Worm (Caenorhabditis elegans): Measurements from ENCODE around the gene oig-4.

oig-4 gene

DNA sequence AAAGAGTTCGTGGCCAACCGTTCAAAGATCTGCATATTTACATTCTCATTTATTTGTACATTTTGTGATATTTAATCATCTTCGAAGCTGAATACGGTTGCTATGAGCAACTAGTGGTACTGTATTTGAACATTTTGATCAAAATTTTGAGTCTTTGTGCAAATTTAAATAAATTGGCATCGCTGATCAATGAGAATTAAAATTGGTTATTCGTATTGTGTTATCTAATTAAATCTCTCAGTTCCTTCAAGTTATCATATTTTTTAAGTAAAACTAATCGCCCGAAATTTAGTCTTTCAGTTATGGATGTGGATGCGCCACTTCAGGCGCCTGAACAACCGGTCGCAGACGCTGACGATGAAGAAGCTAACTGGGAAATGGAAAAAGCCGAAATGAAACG, 14.0 kb upstream of the oig-4 start, which contains the start of gene npp-21:
Gene npp-21, plus strand, starts transcription at position 301 of the 400 bp plus-strand sequence.
- TF ChIP-seq elt-3 (tag; optimal IDR thresholded peaks at IDR 0.05) (no peak), M03D4.4 (tag; optimal IDR thresholded peaks at IDR 0.05) (no peak), sem-2 (GFP tag; optimal IDR thresholded peaks at IDR 0.05) (no peak)

DNA sequence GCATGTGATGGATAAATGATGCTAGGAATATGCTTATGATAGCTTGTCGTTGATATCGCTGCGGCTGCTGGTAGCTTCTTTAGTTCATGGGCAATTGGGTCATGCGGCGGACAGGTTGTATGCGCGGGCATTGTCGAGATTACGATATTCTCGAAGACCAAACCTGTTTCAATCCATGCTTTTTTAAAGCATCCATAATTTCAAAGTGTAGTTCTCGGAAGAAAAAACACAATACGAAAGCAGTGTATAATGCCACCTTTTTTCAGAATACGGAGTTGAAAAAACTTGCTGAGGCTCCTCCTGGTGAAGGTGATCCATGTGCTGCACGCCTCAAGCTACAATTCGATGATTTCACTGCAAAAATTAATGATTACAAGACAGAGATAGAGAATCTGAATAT, 8.0 kb upstream of the oig-4 start, which contains the start of gene osm-8:
Gene osm-8, minus strand, starts transcription at position 101 of the 400 bp plus-strand sequence.
- no peak for TF ChIP-seq zip-8 (tag; optimal IDR thresholded peaks at IDR 0.05)
- TF ChIP-seq mls-2 (tag; optimal IDR thresholded peaks at IDR 0.05): no peak
- no peak for TF ChIP-seq unc-120 (tag; optimal IDR thresholded peaks at IDR 0.05; ENCODE audit: poor library complexity, severe bottlenecking)
- TF ChIP-seq nhr-12 (tag; optimal IDR thresholded peaks at IDR 0.05): no peak
- no peak for TF ChIP-seq bed-3 (GFP tag; optimal IDR thresholded peaks at IDR 0.05)

DNA sequence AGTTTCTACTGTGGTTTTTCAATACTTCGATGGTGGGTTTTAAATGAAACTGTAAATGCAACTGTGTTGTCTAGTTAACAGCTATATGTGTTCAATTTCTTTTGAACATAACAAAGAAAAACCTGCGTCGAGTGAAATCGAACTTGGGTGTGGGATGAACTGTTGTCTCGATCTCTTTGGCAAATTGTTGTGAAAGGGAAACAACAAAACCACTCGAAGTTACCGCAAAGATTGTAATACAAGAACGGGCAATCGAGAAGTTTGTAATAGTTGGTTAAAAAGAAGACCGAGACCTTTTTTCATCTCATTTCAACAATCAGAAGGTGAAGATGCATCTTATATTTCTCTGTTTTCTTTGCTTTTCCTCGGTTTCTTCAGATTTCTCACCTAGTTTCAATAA, 5.4 kb upstream of the oig-4 start, which contains the start of gene lips-17:
Gene lips-17, plus strand, starts transcription at position 301 of the 400 bp plus-strand sequence.
- no peak for TF ChIP-seq nhr-12 (tag; optimal IDR thresholded peaks at IDR 0.05)
- TF ChIP-seq cnd-1 (tag; optimal IDR thresholded peaks at IDR 0.05): no peak
- TF ChIP-seq zip-8 (tag; optimal IDR thresholded peaks at IDR 0.05): no peak
- TF ChIP-seq lin-13 (tag; optimal IDR thresholded peaks at IDR 0.05): no peak
- no peak for TF ChIP-seq lin-32 (GFP tag; optimal IDR thresholded peaks at IDR 0.05)
- no peak for TF ChIP-seq nhr-28 (tag; optimal IDR thresholded peaks at IDR 0.05)
- TF ChIP-seq blmp-1 (tag; optimal IDR thresholded peaks at IDR 0.05): no peak
- TF ChIP-seq ces-1 (GFP tag; optimal IDR thresholded peaks at IDR 0.05): no peak
- no peak for TF ChIP-seq ham-2 (GFP tag; optimal IDR thresholded peaks at IDR 0.05)
- no peak for TF ChIP-seq unc-62 (GFP tag; optimal IDR thresholded peaks at IDR 0.05)
- no peak for TF ChIP-seq hlh-1 (tag; optimal IDR thresholded peaks at IDR 0.05)
- no peak for TF ChIP-seq mep-1 (tag; optimal IDR thresholded peaks at IDR 0.05)
- no peak for TF ChIP-seq lsy-2 (tag; optimal IDR thresholded peaks at IDR 0.05)
- no peak for TF ChIP-seq snpc-4 (tag; optimal IDR thresholded peaks at IDR 0.05)
- TF ChIP-seq ceh-43 (GFP tag; optimal IDR thresholded peaks at IDR 0.05): no peak
- TF ChIP-seq M03D4.4 (tag; optimal IDR thresholded peaks at IDR 0.05): no peak

DNA sequence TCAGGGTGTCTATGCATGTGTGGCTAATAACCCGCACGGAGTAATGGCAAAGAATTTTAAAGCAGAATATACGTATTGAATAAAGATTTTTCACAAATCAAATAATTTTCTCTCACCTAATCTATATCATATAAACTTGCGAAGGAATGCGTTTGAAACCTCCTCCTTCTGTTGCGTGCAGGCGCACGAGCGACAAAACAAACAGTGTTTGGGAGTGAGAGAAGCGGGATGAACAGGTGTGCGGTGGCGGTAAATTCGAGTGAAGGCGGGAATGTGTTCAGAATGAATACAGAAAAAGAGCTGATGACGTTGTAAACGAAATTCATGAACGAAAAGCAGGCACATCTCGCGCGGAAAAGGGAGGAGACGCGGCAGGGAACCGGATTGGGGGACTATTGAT, 993 bp downstream of the oig-4 start:
- TF ChIP-seq nhr-237 (tag; optimal IDR thresholded peaks at IDR 0.05) (no peak), lin-32 (GFP tag; optimal IDR thresholded peaks at IDR 0.05) (peak; percentile 10), hlh-1 (tag; optimal IDR thresholded peaks at IDR 0.05) (peak; percentile 64)

DNA sequence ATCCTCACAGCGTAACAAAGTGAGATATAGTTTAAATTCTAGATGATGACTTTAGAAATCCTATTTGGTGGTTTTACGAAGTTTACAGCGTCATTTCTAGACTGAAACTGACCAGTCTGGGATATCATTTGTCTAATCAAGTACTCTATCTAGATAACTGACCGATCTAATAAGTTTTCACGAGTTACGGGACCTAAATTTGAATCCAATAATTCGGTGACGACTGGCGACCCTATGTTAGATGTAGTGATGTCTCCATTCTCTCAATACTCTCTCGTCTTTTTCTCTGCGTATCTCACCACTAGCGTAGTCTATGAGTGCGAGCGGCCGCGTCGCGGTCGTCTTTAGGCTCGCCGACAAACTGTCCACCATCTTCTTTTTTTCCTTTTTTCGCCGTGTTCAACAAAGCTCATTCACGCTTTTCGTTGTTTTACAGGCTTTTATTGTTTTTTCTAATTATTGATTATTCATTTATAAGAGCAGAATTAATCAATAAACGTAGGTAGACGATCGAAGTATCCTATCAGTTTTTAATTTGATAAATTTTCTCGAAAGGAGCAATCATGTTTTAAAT, 2.1 kb downstream of the oig-4 start:
- TF ChIP-seq mep-1 (tag; optimal IDR thresholded peaks at IDR 0.05): peak; percentile 42
- TF ChIP-seq sptf-1 (tag; optimal IDR thresholded peaks at IDR 0.05): no peak
- TF ChIP-seq lsy-2 (tag; optimal IDR thresholded peaks at IDR 0.05): peak; percentile 4
- peak; percentile 14 for TF ChIP-seq ceh-39 (tag; optimal IDR thresholded peaks at IDR 0.05)
- peak; percentile 69 for TF ChIP-seq ces-1 (GFP tag; optimal IDR thresholded peaks at IDR 0.05)
- no peak for TF ChIP-seq hlh-1 (tag; optimal IDR thresholded peaks at IDR 0.05)
- TF ChIP-seq unc-39 (tag; optimal IDR thresholded peaks at IDR 0.05): no peak
- no peak for TF ChIP-seq pha-4 (tag; optimal IDR thresholded peaks at IDR 0.05)
- TF ChIP-seq ceh-43 (GFP tag; optimal IDR thresholded peaks at IDR 0.05): no peak
- no peak for TF ChIP-seq nhr-12 (tag; optimal IDR thresholded peaks at IDR 0.05)
- TF ChIP-seq ztf-11 (tag; optimal IDR thresholded peaks at IDR 0.05): no peak
- peak; percentile 25 for TF ChIP-seq unc-120 (tag; optimal IDR thresholded peaks at IDR 0.05; ENCODE audit: poor library complexity, severe bottlenecking)

DNA sequence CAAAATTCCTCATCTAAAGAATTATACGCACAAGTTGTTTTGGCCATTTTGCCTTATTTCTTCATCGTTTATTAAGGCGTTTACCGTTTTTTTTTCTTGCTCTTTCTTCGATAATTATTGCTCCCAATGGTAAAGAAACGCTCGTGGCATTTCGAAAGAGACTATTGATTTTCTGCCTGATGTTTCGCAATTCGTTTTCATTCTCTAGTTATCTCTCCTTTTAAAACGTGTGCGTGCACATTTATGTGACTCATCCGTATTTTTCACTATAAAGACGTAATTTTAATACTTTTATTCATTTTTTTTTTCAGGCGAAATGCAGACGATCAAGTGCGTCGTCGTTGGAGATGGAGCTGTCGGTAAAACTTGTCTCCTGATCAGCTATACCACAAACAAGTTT, 2.8 kb downstream of the oig-4 start, which contains the start of gene cdc-42:
Gene cdc-42, plus strand, starts transcription at position 312 of the 400 bp plus-strand sequence.
- TF ChIP-seq ces-1 (GFP tag; optimal IDR thresholded peaks at IDR 0.05): peak; percentile 11
- TF ChIP-seq unc-62 (GFP tag; optimal IDR thresholded peaks at IDR 0.05): no peak

DNA sequence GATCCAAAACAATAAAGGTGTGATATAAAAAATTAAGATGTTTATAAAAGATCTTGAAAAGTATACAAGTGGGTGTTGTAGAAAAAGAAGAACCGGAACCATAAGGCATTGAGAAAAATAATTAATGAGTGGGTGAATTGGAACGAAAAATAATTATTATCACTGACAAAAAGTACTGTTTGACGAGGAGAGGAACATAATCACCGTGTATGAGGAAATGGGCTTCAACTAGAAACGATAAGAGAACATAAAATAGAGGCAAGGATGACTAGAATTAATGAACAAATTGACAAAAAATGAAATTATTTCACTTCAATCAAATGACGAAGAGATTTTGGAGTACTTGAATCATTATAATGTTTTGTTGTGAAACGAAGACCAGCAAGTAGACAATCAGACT, 4.9 kb downstream of the oig-4 start:
- TF ChIP-seq ces-1 (GFP tag; optimal IDR thresholded peaks at IDR 0.05) (no peak), drap-1 (GFP tag; optimal IDR thresholded peaks at IDR 0.05) (no peak), hlh-1 (tag; optimal IDR thresholded peaks at IDR 0.05) (no peak), mab-5 (tag; optimal IDR thresholded peaks at IDR 0.05) (no peak), unc-39 (tag; optimal IDR thresholded peaks at IDR 0.05) (no peak), cnd-1 (tag; optimal IDR thresholded peaks at IDR 0.05) (no peak), nhr-76 (tag; optimal IDR thresholded peaks at IDR 0.05) (no peak), unc-62 (GFP tag; optimal IDR thresholded peaks at IDR 0.05) (no peak), sptf-1 (tag; optimal IDR thresholded peaks at IDR 0.05) (no peak), bed-3 (GFP tag; optimal IDR thresholded peaks at IDR 0.05) (no peak), elt-1 (tag; optimal IDR thresholded peaks at IDR 0.05; ENCODE audit: borderline replicate concordance, insufficient read depth) (no peak), nhr-237 (tag; optimal IDR thresholded peaks at IDR 0.05) (no peak)
